Worm (Caenorhabditis elegans) whole organism, L3 larva: ENCODE data around the gene spl-3.

Experiments used
- fkh-2 ChIP-seq: fragments of 150-350 bp; optimal IDR thresholded peaks from 2 replicates; lab custom pipeline; 2014; ENCODE audit warnings: missing biosample characterization, missing genetic modification reagents, missing genetic modification characterization
- nhr-28 ChIP-seq: fragments of 150-350 bp; optimal IDR thresholded peaks from 2 replicates; lab custom pipeline; 2014; ENCODE audit warnings: missing biosample characterization, missing genetic modification characterization
- pha-4 ChIP-seq: fragments of 150-350 bp; optimal IDR thresholded peaks from 2 replicates; lab custom pipeline; 2014; ENCODE audit warnings: missing biosample characterization, missing genetic modification reagents, missing genetic modification characterization
- snpc-4 ChIP-seq: fragments of 150-350 bp; optimal IDR thresholded peaks from 2 replicates; lab custom pipeline; 2014; ENCODE audit warnings: missing biosample characterization, missing genetic modification characterization
- unc-62 ChIP-seq: fragments of 150-350 bp; sonication (generic microtip); optimal IDR thresholded peaks from 4 replicates; lab custom pipeline; 2014; ENCODE audit warnings: missing biosample characterization, missing genetic modification reagents, missing genetic modification characterization

ce11 chrIV:1215536-1215935, 22.7 kb downstream of the spl-3 start:
- TF ChIP-seq snpc-4 (tag; lab: Kevin White, UChicago) = no peak
- no peak for TF ChIP-seq pha-4 (tag; lab: Kevin White, UChicago)
- no peak for TF ChIP-seq nhr-28 (tag; lab: Kevin White, UChicago)
- TF ChIP-seq unc-62 (GFP tag; lab: Kevin White, UChicago) = no peak
- no peak for TF ChIP-seq fkh-2 (tag; lab: Kevin White, UChicago)
